Fruit fly (Drosophila melanogaster): Measurements from ENCODE around the gene Hexo1.
A peak's percentile ranks its signal among the peaks of the same experiment; 100 is the strongest.

The Hexo1 gene

dm6 chr3L:4262384-4262783 lies 26.1 kb upstream of the Hexo1 start, which contains the start of the genes CG11586 and VhaM9.7-a (continued):
- TF ChIP-seq dmrt93B (GFP tag; optimal IDR thresholded peaks at IDR 0.05) (no peak), h (GFP tag; optimal IDR thresholded peaks at IDR 0.05) (peak; percentile 9), foxo (GFP tag; optimal IDR thresholded peaks at IDR 0.05) (peak in 1 of 2 experiments; percentile 21), sage (GFP tag; optimal IDR thresholded peaks at IDR 0.05) (no peak), usp (GFP tag; optimal IDR thresholded peaks at IDR 0.05) (no peak), br (GFP tag; optimal IDR thresholded peaks at IDR 0.05) (no peak), dsf (GFP tag; optimal IDR thresholded peaks at IDR 0.05; ENCODE audit: borderline replicate concordance) (no peak), Vsx2 (GFP tag; optimal IDR thresholded peaks at IDR 0.05; ENCODE audit: partially characterized antibody) (no peak), Sp1 (GFP tag; optimal IDR thresholded peaks at IDR 0.05) (no peak), jim (GFP tag; optimal IDR thresholded peaks at IDR 0.05) (no peak), Hr83 (GFP tag; optimal IDR thresholded peaks at IDR 0.05; ENCODE audit: poor library complexity, severe bottlenecking) (no peak)

DNA sequence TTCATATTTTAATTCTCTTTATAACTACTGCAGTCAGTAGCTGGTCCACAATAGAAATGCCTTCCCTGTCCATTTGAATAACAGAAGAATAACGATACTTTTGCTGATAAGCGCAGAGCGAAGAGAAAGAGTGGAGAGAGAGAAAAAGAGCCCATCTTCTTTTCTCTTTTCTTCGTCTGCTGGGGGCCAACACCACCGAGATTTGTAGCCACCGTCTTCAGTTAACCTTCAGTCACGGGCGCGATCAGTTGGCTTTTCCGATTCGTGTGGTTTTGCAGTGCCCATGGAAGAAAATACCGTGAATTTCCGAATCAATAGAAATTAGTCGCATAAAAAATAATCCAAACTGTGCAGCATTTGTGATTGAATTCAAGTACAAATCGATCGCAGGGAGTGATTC lies 24.9 kb upstream of the Hexo1 start, which contains the start of gene CG1273:
CG1273 (plus strand) TSS at position 218 of the 400 bp plus-strand sequence.
- TF ChIP-seq brk (GFP tag; optimal IDR thresholded peaks at IDR 0.05) (no peak), lola (GFP tag; optimal IDR thresholded peaks at IDR 0.05) (no peak), CG32264 (GFP tag; optimal IDR thresholded peaks at IDR 0.05) (no peak), N (GFP tag; optimal IDR thresholded peaks at IDR 0.05) (no peak), sage (GFP tag; optimal IDR thresholded peaks at IDR 0.05) (no peak), fru (GFP tag; optimal IDR thresholded peaks at IDR 0.05) (no peak), Sp1 (GFP tag; optimal IDR thresholded peaks at IDR 0.05) (no peak), CG9705 (GFP tag; optimal IDR thresholded peaks at IDR 0.05) (no peak), dmrt93B (GFP tag; optimal IDR thresholded peaks at IDR 0.05) (no peak), Hr78 (GFP tag; optimal IDR thresholded peaks at IDR 0.05) (no peak), Hnf4 (GFP tag; optimal IDR thresholded peaks at IDR 0.05) (no peak), Vsx2 (GFP tag; optimal IDR thresholded peaks at IDR 0.05; ENCODE audit: partially characterized antibody) (no peak), sv (GFP tag; optimal IDR thresholded peaks at IDR 0.05) (no peak), jim (GFP tag; optimal IDR thresholded peaks at IDR 0.05) (no peak), GATAd (GFP tag; optimal IDR thresholded peaks at IDR 0.05) (no peak), Hr83 (GFP tag; optimal IDR thresholded peaks at IDR 0.05; ENCODE audit: poor library complexity, severe bottlenecking) (no peak), h (GFP tag; optimal IDR thresholded peaks at IDR 0.05) (no peak)

DNA sequence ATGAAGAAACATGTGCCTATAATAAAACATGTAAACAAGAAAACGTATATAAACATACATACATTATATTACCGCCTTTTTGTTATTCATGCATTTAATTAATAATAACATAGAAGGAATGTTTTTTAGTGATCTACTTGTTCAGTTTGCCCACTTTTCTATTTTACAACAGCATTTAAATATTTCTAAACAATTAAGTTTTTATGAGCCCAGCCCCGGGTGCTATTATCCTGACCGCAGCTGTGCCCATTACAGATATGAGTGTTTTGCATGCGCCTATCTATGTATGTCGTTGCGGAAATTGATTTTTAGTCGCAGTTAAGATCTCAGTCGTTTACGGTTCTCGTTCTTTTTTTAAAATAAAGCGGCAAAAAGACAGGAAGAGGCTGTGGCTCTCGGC lies 23.5 kb upstream of the Hexo1 start:
- TF ChIP-seq dmrt93B (GFP tag; optimal IDR thresholded peaks at IDR 0.05) (no peak), Vsx2 (GFP tag; optimal IDR thresholded peaks at IDR 0.05; ENCODE audit: partially characterized antibody) (no peak), h (GFP tag; optimal IDR thresholded peaks at IDR 0.05) (no peak), Abd-B (GFP tag; optimal IDR thresholded peaks at IDR 0.05) (no peak), N (GFP tag; optimal IDR thresholded peaks at IDR 0.05) (no peak), usp (GFP tag; optimal IDR thresholded peaks at IDR 0.05) (no peak), Hnf4 (GFP tag; optimal IDR thresholded peaks at IDR 0.05) (no peak), CrebA (GFP tag; optimal IDR thresholded peaks at IDR 0.05; ENCODE audit: borderline replicate concordance) (no peak), Sp1 (GFP tag; optimal IDR thresholded peaks at IDR 0.05) (no peak), Dfd (GFP tag; optimal IDR thresholded peaks at IDR 0.05) (no peak), tai (GFP tag; optimal IDR thresholded peaks at IDR 0.05) (no peak), Rel (GFP tag; optimal IDR thresholded peaks at IDR 0.05) (no peak), Rel (tag; optimal IDR thresholded peaks at IDR 0.05) (no peak)

DNA sequence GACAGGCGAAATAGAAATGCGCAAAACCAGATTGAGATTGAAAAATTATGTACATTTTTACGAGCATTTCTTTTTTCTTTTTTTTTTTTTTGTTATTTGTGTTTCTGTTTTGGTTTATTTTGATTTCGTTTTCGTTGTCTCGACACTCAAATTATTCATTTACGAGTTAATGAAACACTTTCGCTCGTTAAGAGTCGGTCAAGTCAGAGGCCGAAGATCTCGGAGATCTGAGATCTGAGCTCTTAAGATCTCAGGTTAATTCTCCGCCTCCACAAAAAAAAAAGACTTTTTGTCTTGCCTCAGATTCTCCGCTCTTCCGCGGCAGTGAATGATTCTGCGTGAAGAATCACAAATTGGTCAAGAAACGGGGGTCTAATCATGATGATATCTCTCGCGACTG lies 22.6 kb upstream of the Hexo1 start:
- TF ChIP-seq Sp1 (GFP tag; optimal IDR thresholded peaks at IDR 0.05), result no peak
- TF ChIP-seq Mio (GFP tag; optimal IDR thresholded peaks at IDR 0.05), result no peak
- TF ChIP-seq Hnf4 (GFP tag; optimal IDR thresholded peaks at IDR 0.05), result no peak
- TF ChIP-seq Hr78 (GFP tag; optimal IDR thresholded peaks at IDR 0.05), result no peak

dm6 chr3L:4267403-4267802 lies 21.0 kb upstream of the Hexo1 start, which contains the start of gene CG33764:
CG33764 (minus strand) TSS chr3L:4267503.
- TF ChIP-seq Rel (GFP tag; optimal IDR thresholded peaks at IDR 0.05) (no peak), Rel (tag; optimal IDR thresholded peaks at IDR 0.05) (no peak), dsf (GFP tag; optimal IDR thresholded peaks at IDR 0.05; ENCODE audit: borderline replicate concordance) (no peak), Dfd (GFP tag; optimal IDR thresholded peaks at IDR 0.05) (no peak), psq (GFP tag; optimal IDR thresholded peaks at IDR 0.05) (no peak), Dif (GFP tag; optimal IDR thresholded peaks at IDR 0.05; ENCODE audit: partially characterized antibody) (no peak), sage (GFP tag; optimal IDR thresholded peaks at IDR 0.05) (no peak), tai (GFP tag; optimal IDR thresholded peaks at IDR 0.05) (no peak), sv (GFP tag; optimal IDR thresholded peaks at IDR 0.05) (no peak), Sp1 (GFP tag; optimal IDR thresholded peaks at IDR 0.05) (no peak), pan (optimal IDR thresholded peaks at IDR 0.05) (no peak), N (GFP tag; optimal IDR thresholded peaks at IDR 0.05) (no peak), Abd-B (GFP tag; optimal IDR thresholded peaks at IDR 0.05) (no peak), fru (GFP tag; optimal IDR thresholded peaks at IDR 0.05) (no peak), Vsx2 (GFP tag; optimal IDR thresholded peaks at IDR 0.05; ENCODE audit: partially characterized antibody) (no peak), dmrt93B (GFP tag; optimal IDR thresholded peaks at IDR 0.05) (no peak), Myc (optimal IDR thresholded peaks at IDR 0.05) (no peak), ey (GFP tag; optimal IDR thresholded peaks at IDR 0.05) (no peak), foxo (GFP tag; optimal IDR thresholded peaks at IDR 0.05) (no peak)
